In genomic region chrII:6331222-6331830, ce11 we compare ENCODE assay signal across 4 worm cellular contexts.
TF ChIP-seq lines count a peak whose summit lies in the region.

Gene set-4 (minus strand): TSS chrII:6331341.

TF ChIP-seq in whole organism, L2 larva, 48 proteins besides CTCF, POLR2A, EP300 and RAD21 (continued from another document):
- TF ChIP-seq nhr-21 (tag; optimal IDR thresholded peaks at IDR 0.05; lab: Kevin White, UChicago): peak; percentile 87
- TF ChIP-seq ztf-1 (GFP tag; conservative IDR thresholded peaks at IDR 0.05; lab: Robert Waterston, UW): no peak
- TF ChIP-seq egl-27 (tag; optimal IDR thresholded peaks at IDR 0.05; lab: Kevin White, UChicago): peak; percentile 85
- TF ChIP-seq ceh-16 (tag; optimal IDR thresholded peaks at IDR 0.05; lab: Kevin White, UChicago): peak; percentile 91
- TF ChIP-seq unc-39 (tag; optimal IDR thresholded peaks at IDR 0.05; lab: Kevin White, UChicago): no peak
- TF ChIP-seq gmeb-1 (tag; optimal IDR thresholded peaks at IDR 0.05; lab: Kevin White, UChicago): peak; percentile 90
- TF ChIP-seq nhr-129 (tag; optimal IDR thresholded peaks at IDR 0.05; lab: Kevin White, UChicago): peak; percentile 96
- peak; percentile 90 to 95 for TF ChIP-seq lsy-2 (tag; optimal IDR thresholded peaks at IDR 0.05; lab: Kevin White, UChicago)
- TF ChIP-seq alr-1 (tag; optimal IDR thresholded peaks at IDR 0.05; lab: Kevin White, UChicago): no peak
- peak; percentile 85 for TF ChIP-seq nhr-6 (tag; optimal IDR thresholded peaks at IDR 0.05; lab: Kevin White, UChicago)
- TF ChIP-seq fos-1 (tag; optimal IDR thresholded peaks at IDR 0.05; lab: Kevin White, UChicago): peak; percentile 96
- TF ChIP-seq nhr-23 (tag; optimal IDR thresholded peaks at IDR 0.05; lab: Kevin White, UChicago): no peak
- TF ChIP-seq aly-2 (tag; optimal IDR thresholded peaks at IDR 0.05; lab: Kevin White, UChicago): no peak
- peak; percentile 26 for TF ChIP-seq ama-1 (optimal IDR thresholded peaks at IDR 0.05; lab: Kevin White, UChicago)
- peak; percentile 84 for TF ChIP-seq mab-5 (tag; optimal IDR thresholded peaks at IDR 0.05; lab: Kevin White, UChicago)
- TF ChIP-seq ceh-82 (tag; optimal IDR thresholded peaks at IDR 0.05; lab: Kevin White, UChicago): peak; percentile 68
- peak; percentile 93 for TF ChIP-seq sem-4 (tag; optimal IDR thresholded peaks at IDR 0.05; lab: Kevin White, UChicago)
- TF ChIP-seq ZK546.5 (tag; optimal IDR thresholded peaks at IDR 0.05; lab: Kevin White, UChicago): peak; percentile 27
- TF ChIP-seq R02D3.7 (tag; optimal IDR thresholded peaks at IDR 0.05; lab: Kevin White, UChicago): peak; percentile 50
- peak; percentile 88 for TF ChIP-seq snpc-4 (tag; optimal IDR thresholded peaks at IDR 0.05; lab: Kevin White, UChicago)
- no peak for TF ChIP-seq nhr-12 (tag; optimal IDR thresholded peaks at IDR 0.05; lab: Kevin White, UChicago)
- peak; percentile 72 for TF ChIP-seq zag-1 (tag; optimal IDR thresholded peaks at IDR 0.05; lab: Kevin White, UChicago)
- peak; percentile 20 for TF ChIP-seq nhr-237 (tag; optimal IDR thresholded peaks at IDR 0.05; lab: Kevin White, UChicago)
- peak; percentile 18 to 91 for TF ChIP-seq mdl-1 (tag; optimal IDR thresholded peaks at IDR 0.05; lab: Kevin White, UChicago)
- no peak for TF ChIP-seq elt-3 (tag; optimal IDR thresholded peaks at IDR 0.05; lab: Kevin White, UChicago)
- TF ChIP-seq nhr-11 (tag; optimal IDR thresholded peaks at IDR 0.05; lab: Kevin White, UChicago): no peak

TF ChIP-seq in whole organism, L4 larva, 104 proteins besides CTCF, POLR2A, EP300 and RAD21 (continued from another document and continues in another):
- TF ChIP-seq zip-11 (GFP tag; IDR thresholded peaks at IDR 0.05; lab: Robert Waterston, UW) (no peak), spr-1 (tag; optimal IDR thresholded peaks at IDR 0.05; lab: Kevin White, UChicago) (peak; percentile 87), lim-7 (GFP tag; IDR thresholded peaks at IDR 0.05; lab: Robert Waterston, UW) (no peak), lin-1 (GFP tag; IDR thresholded peaks at IDR 0.05; lab: Robert Waterston, UW) (peak; percentile 82; the same call in 1 of the 2 replicates), php-3 (GFP tag; IDR thresholded peaks at IDR 0.05; lab: Robert Waterston, UW) (0 out of 2 replicates have a peak, but pooled peaks have one; percentile 20), F49E8.2 (tag; optimal IDR thresholded peaks at IDR 0.05; lab: Kevin White, UChicago; ENCODE audit: borderline replicate concordance) (no peak), sdz-12 (GFP tag; optimal IDR thresholded peaks at IDR 0.05; lab: Kevin White, UChicago) (no peak), ces-1 (GFP tag; optimal IDR thresholded peaks at IDR 0.05; lab: Kevin White, UChicago) (no peak), zip-2 (tag; optimal IDR thresholded peaks at IDR 0.05; lab: Kevin White, UChicago) (no peak), F26F4.8 (GFP tag; conservative IDR thresholded peaks at IDR 0.05; lab: Robert Waterston, UW) (no peak), unc-39 (tag; optimal IDR thresholded peaks at IDR 0.05; lab: Kevin White, UChicago) (no peak), arid-1 (GFP tag; conservative IDR thresholded peaks at IDR 0.05; lab: Robert Waterston, UW) (peak; percentile 37; the same call in 1 of the 2 replicates), D1046.2 (GFP tag; IDR thresholded peaks at IDR 0.05; lab: Robert Waterston, UW) (no peak), zfp-2 (tag; optimal IDR thresholded peaks at IDR 0.05; lab: Kevin White, UChicago) (peak; percentile 52), duxl-1 (tag; optimal IDR thresholded peaks at IDR 0.05; lab: Kevin White, UChicago; ENCODE audit: poor library complexity) (peak; percentile 77), fos-1 (tag; optimal IDR thresholded peaks at IDR 0.05; lab: Kevin White, UChicago) (no peak), nhr-11 (tag; optimal IDR thresholded peaks at IDR 0.05; lab: Kevin White, UChicago) (peak; percentile 89), mdl-1 (tag; optimal IDR thresholded peaks at IDR 0.05; lab: Kevin White, UChicago) (peak; percentile 19 to 94), nhr-41 (GFP tag; IDR thresholded peaks at IDR 0.05; lab: Robert Waterston, UW) (peak; percentile 22; the same call in 1 of the 2 replicates), mxl-3 (GFP tag; optimal IDR thresholded peaks at IDR 0.05; lab: Kevin White, UChicago) (peak; percentile 96), hlh-30 (tag; optimal IDR thresholded peaks at IDR 0.05; lab: Kevin White, UChicago; ENCODE audit: insufficient read depth) (peak; percentile 95), egl-43 (GFP tag; IDR thresholded peaks at IDR 0.05; lab: Robert Waterston, UW) (no peak; the same call in 1 of the 2 replicates), mxl-2 (GFP tag; conservative IDR thresholded peaks at IDR 0.05; lab: Robert Waterston, UW) (no peak), mes-2 (tag; optimal IDR thresholded peaks at IDR 0.05; lab: Kevin White, UChicago; ENCODE audit: poor library complexity, severe bottlenecking) (peak; percentile 89), F44E2.7 (GFP tag; IDR thresholded peaks at IDR 0.05; lab: Robert Waterston, UW) (no peak), spr-3 (GFP tag; optimal IDR thresholded peaks at IDR 0.05; lab: Kevin White, UChicago) (peak; percentile 68), daf-16 (GFP tag; optimal IDR thresholded peaks at IDR 0.05; lab: Kevin White, UChicago) (peak; percentile 50 to 86), daf-16 (tag; optimal IDR thresholded peaks at IDR 0.05; lab: Kevin White, UChicago) (peak; percentile 75), madf-9 (GFP tag; conservative IDR thresholded peaks at IDR 0.05; lab: Robert Waterston, UW) (peak; percentile 64; the same call in 1 of the 2 replicates), nhr-28 (tag; optimal IDR thresholded peaks at IDR 0.05; lab: Kevin White, UChicago) (peak; percentile 86), lin-29 (GFP tag; IDR thresholded peaks at IDR 0.05; lab: Robert Waterston, UW) (0 out of 2 replicates have a peak, but pooled peaks have one; percentile 20), unc-130 (GFP tag; optimal IDR thresholded peaks at IDR 0.05; lab: Kevin White, UChicago) (peak; percentile 48), nhr-111 (GFP tag; optimal IDR thresholded peaks at IDR 0.05; lab: Kevin White, UChicago) (no peak), ztf-11 (tag; optimal IDR thresholded peaks at IDR 0.05; lab: Kevin White, UChicago) (peak; percentile 16)

TF ChIP-seq in whole organism, late embryonic, 69 proteins besides CTCF, POLR2A, EP300 and RAD21 (continued from another document):
- TF ChIP-seq dmd-4 (tag; optimal IDR thresholded peaks at IDR 0.05; lab: Kevin White, UChicago; ENCODE audit: borderline replicate concordance) (peak; percentile 7), che-1 (tag; optimal IDR thresholded peaks at IDR 0.05; lab: Kevin White, UChicago) (peak; percentile 24), ceh-19 (GFP tag; optimal IDR thresholded peaks at IDR 0.05; lab: Kevin White, UChicago) (peak; percentile 42), syd-9 (tag; optimal IDR thresholded peaks at IDR 0.05; lab: Kevin White, UChicago) (no peak), zip-5 (tag; optimal IDR thresholded peaks at IDR 0.05; lab: Kevin White, UChicago) (no peak), ttx-3 (tag; optimal IDR thresholded peaks at IDR 0.05; lab: Kevin White, UChicago) (peak; percentile 27)
TF ChIP-seq in whole organism, late embryonic: peak in this region for 25.

TF ChIP-seq in whole organism, mixed stage, embryonic, 35 proteins besides CTCF, POLR2A, EP300 and RAD21 (continued from another document):
- TF ChIP-seq nhr-76 (tag; optimal IDR thresholded peaks at IDR 0.05; lab: Kevin White, UChicago) (no peak), nhr-2 (tag; optimal IDR thresholded peaks at IDR 0.05; lab: Kevin White, UChicago) (no peak), nhr-28 (tag; optimal IDR thresholded peaks at IDR 0.05; lab: Kevin White, UChicago) (no peak), sptf-1 (tag; optimal IDR thresholded peaks at IDR 0.05; lab: Kevin White, UChicago) (peak; percentile 82), unc-62 (GFP tag; optimal IDR thresholded peaks at IDR 0.05; lab: Kevin White, UChicago) (peak; percentile 73), flh-1 (GFP tag; optimal IDR thresholded peaks at IDR 0.05; lab: Kevin White, UChicago) (no peak)
